Fruit fly (Drosophila melanogaster) whole organism: ENCODE measurements around the gene Pkcdelta.

Source experiments
- CG8478 ChIP-seq: fragments of >200 bp; optimal IDR thresholded peaks from 2 replicates; lab custom pipeline; 2018; ENCODE audit warnings: inconsistent platforms
- Dll ChIP-seq: fragments of >200 bp; optimal IDR thresholded peaks from 2 replicates; lab custom pipeline; 2017
- EcR ChIP-seq, 2 experiments: fragments of >200 bp; optimal IDR thresholded peaks; 2 replicates each; lab custom pipeline; 2017; ENCODE audit warnings: missing biosample characterization in 2 of 2, missing genetic modification characterization in 2 of 2, missing genetic modification reagents in 2 of 2
- pan ChIP-seq: fragments of >200 bp; optimal IDR thresholded peaks from 2 replicates; lab custom pipeline; 2017
- psq ChIP-seq: fragments of >200 bp; optimal IDR thresholded peaks from 2 replicates; lab custom pipeline; 2017
- usp ChIP-seq: fragments of >200 bp; optimal IDR thresholded peaks from 2 replicates; lab custom pipeline; 2017; ENCODE audit warnings: missing biosample characterization, missing genetic modification characterization, mixed read lengths

DNA sequence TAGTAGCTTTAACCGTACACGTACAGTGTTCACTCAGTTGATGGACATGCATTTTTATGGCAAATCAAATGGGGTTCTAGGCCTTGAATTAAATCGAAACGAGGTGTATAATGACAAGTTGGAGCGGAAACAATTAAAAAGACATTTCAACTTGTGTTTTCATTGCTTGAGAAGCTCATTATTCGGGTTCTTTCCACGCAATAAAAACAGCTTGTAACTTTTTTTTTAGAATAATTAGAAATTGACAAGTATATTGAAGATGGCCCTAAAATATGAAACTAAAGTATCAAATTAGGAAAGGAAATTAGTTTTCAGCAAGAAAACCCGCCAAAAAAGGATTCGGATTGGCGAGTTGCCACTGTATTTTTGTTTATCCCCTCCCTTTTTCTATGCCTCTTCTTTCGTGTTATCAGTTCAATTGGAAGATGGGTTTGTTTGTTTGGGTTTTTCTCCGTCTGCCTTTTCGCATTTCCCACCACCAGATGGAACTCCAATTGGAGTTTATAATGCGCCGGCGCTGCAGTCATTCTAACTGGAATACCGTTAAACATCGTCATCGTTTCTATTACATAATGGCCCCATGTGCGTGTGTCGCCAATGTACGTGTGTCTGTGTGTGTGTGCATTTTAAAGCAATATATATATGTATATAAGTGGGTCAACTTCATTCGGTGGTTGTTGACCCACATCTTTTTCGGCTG, 34.7 kb downstream of the Pkcdelta start:
- no peak for TF ChIP-seq Dll (lab: Kevin White, UChicago)
- no peak for TF ChIP-seq CG8478 (lab: Kevin White, UChicago)
- TF ChIP-seq psq (lab: Kevin White, UChicago), result no peak
- no peak for TF ChIP-seq EcR (GFP tag; optimal IDR thresholded peaks at IDR 0.05; lab: Kevin White, UChicago)
- no peak for TF ChIP-seq pan (lab: Kevin White, UChicago)
- no peak for TF ChIP-seq usp (GFP tag; lab: Kevin White, UChicago)
